Fruit fly (Drosophila melanogaster): ENCODE data around the gene Ankle2.

- TF ChIP-seq CG17806 (tag; optimal IDR thresholded peaks at IDR 0.05) (no peak), CG12605 (GFP tag; IDR thresholded peaks at IDR 0.05) (no peak), gl (tag; optimal IDR thresholded peaks at IDR 0.05) (peak; percentile 8), CG13204 (GFP tag; optimal IDR thresholded peaks at IDR 0.05) (peak; percentile 44), CG32121 (GFP tag; IDR thresholded peaks at IDR 0.05) (no peak), Snoo (tag; optimal IDR thresholded peaks at IDR 0.05) (no peak), CG4496 (GFP tag; IDR thresholded peaks at IDR 0.05) (no peak), CG15710 (tag; optimal IDR thresholded peaks at IDR 0.05) (no peak), CG14655 (GFP tag; optimal IDR thresholded peaks at IDR 0.05) (no peak), fd96Ca (GFP tag; IDR thresholded peaks at IDR 0.05) (no peak), EcR (GFP tag; optimal IDR thresholded peaks at IDR 0.05) (no peak)
Measured at dm6 chrX:17522576-17522975, 56.5 kb downstream of the Ankle2 start.
